Fruit fly (Drosophila melanogaster) whole organism, adult: ENCODE data around the gene Sarm.

Source experiments
- CG11617 ChIP-seq: fragments of 200-800 bp; sonication (Bioruptor generic); optimal IDR thresholded peaks from 2 replicates; lab custom pipeline; 2017; ENCODE audit warnings: mild to moderate bottlenecking, missing biosample characterization, missing genetic modification reagents, missing genetic modification characterization
- CG33017 ChIP-seq: fragments of 200-800 bp; sonication (Bioruptor generic); optimal IDR thresholded peaks from 2 replicates; lab custom pipeline; 2018; ENCODE audit warnings: missing biosample characterization, mild to moderate bottlenecking, missing genetic modification characterization, moderate library complexity
- CG5204 ChIP-seq: fragments of 200-800 bp; sonication (Bioruptor generic); optimal IDR thresholded peaks from 2 replicates; lab custom pipeline; 2016; ENCODE audit warnings: missing biosample characterization, missing genetic modification characterization
- CG7101 ChIP-seq: fragments of 200-800 bp; sonication (Bioruptor generic); optimal IDR thresholded peaks from 2 replicates; lab custom pipeline; 2018; ENCODE audit warnings: missing biosample characterization, mild to moderate bottlenecking, missing genetic modification characterization, moderate library complexity
- Crg-1 ChIP-seq: fragments of 200-800 bp; sonication (Bioruptor generic); optimal IDR thresholded peaks from 2 replicates; lab custom pipeline; 2016; ENCODE audit warnings: missing biosample characterization, missing genetic modification characterization
- Hr96 ChIP-seq: fragments of 200-800 bp; sonication (Bioruptor generic); optimal IDR thresholded peaks from 2 replicates; lab custom pipeline; 2016; ENCODE audit warnings: missing biosample characterization, missing genetic modification characterization
- Mnt ChIP-seq: fragments of 200-800 bp; sonication (Bioruptor generic); optimal IDR thresholded peaks from 2 replicates; lab custom pipeline; 2016; ENCODE audit warnings: missing biosample characterization, mild to moderate bottlenecking, missing genetic modification characterization
- cic ChIP-seq: fragments of 200-800 bp; sonication (Bioruptor generic); optimal IDR thresholded peaks from 2 replicates; lab custom pipeline; 2017; ENCODE audit warnings: missing biosample characterization, mild to moderate bottlenecking, missing genetic modification characterization, moderate library complexity
- kay ChIP-seq: fragments of 200-800 bp; sonication (Bioruptor generic); peaks from one replicate; lab custom pipeline; 2016; ENCODE audit warnings: missing biosample characterization, missing genetic modification characterization, borderline replicate concordance
- ovo ChIP-seq: fragments of 200-800 bp; sonication (Bioruptor generic); optimal IDR thresholded peaks from 2 replicates; lab custom pipeline; 2016; ENCODE audit warnings: missing biosample characterization, missing genetic modification characterization
- pad ChIP-seq: fragments of 200-800 bp; sonication (Bioruptor generic); optimal IDR thresholded peaks from 3 replicates; lab custom pipeline; 2017; ENCODE audit warnings: missing biosample characterization, missing genetic modification characterization, mild to moderate bottlenecking, moderate library complexity, missing genetic modification reagents
- tj ChIP-seq: fragments of 200-800 bp; sonication (Bioruptor generic); optimal IDR thresholded peaks from 3 replicates; lab custom pipeline; 2017; ENCODE audit warnings: missing biosample characterization, mild to moderate bottlenecking, missing genetic modification characterization, moderate library complexity
- toe ChIP-seq: fragments of 200-800 bp; sonication (Bioruptor generic); optimal IDR thresholded peaks from 2 replicates; lab custom pipeline; 2016; ENCODE audit warnings: missing biosample characterization, missing genetic modification characterization

DNA sequence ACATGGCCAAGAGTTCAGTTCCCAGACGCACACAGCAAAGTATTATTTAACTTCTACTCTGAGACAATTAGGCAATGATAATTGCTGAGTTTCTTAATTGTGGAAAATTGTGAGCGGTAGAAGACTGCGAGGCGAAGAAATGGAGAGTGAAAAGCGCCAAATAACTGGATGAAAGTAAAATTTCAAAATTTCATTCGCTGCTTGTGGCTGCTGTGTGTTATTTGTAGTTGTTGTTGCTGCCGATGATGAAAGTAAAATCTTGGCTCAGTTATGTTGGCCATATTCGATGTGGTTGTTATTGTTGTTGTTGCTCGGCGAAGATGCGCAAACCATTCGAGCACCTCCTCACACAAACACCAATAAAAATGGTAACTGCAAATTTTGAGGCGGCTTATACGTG is 86.6 kb downstream of the Sarm start:
- TF ChIP-seq CG5204 (GFP tag; lab: Kevin White, UChicago) (no peak), CG33017 (tag; lab: Kevin White, UChicago) (no peak), CG11617 (no peak), kay (GFP tag; lab: Kevin White, UChicago) (no peak), Crg-1 (GFP tag; lab: Kevin White, UChicago) (no peak), CG7101 (tag; lab: Kevin White, UChicago) (no peak), ovo (GFP tag; lab: Kevin White, UChicago) (no peak), Hr96 (GFP tag; lab: Kevin White, UChicago) (no peak), Mnt (GFP tag; lab: Kevin White, UChicago) (no peak), cic (GFP tag; lab: Kevin White, UChicago) (no peak), tj (GFP tag; lab: Kevin White, UChicago) (no peak), pad (no peak), toe (GFP tag; lab: Kevin White, UChicago) (no peak)
